Fruit fly (Drosophila melanogaster): ENCODE results near the gene Brr2.

Gene Brr2

DNA sequence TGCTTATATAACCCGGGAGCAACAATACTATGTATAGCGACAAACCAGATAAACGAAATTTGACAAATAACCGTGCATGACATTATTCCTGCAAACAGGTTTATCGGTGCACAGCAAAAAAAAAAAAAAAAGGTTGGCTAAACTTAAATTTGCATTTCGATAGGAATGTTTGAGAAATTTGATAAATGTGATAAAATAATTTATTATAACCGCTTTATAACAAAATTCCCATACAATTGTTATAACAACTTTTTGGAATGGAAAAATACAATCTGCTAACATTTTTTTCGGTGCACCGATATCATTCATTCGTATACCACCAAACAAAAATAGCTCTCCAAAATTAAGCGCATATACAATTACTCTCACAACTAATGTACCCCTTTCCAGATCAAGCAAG, 9.9 kb upstream of the Brr2 start (continued):
- peak; percentile 31 for TF ChIP-seq Hr3 (GFP tag; optimal IDR thresholded peaks at IDR 0.05)
- TF ChIP-seq CG14710 (tag; optimal IDR thresholded peaks at IDR 0.05): peak; percentile 7
- no peak for TF ChIP-seq NC2β (GFP tag; optimal IDR thresholded peaks at IDR 0.05)
- TF ChIP-seq peb (GFP tag; IDR thresholded peaks at IDR 0.05): no peak
- peak; percentile 75 for TF ChIP-seq CG7839 (tag; optimal IDR thresholded peaks at IDR 0.05)
- TF ChIP-seq CG10565 (GFP tag; optimal IDR thresholded peaks at IDR 0.05): no peak
- TF ChIP-seq otp (GFP tag; IDR thresholded peaks at IDR 0.05): no peak
- TF ChIP-seq CG14014 (GFP tag; IDR thresholded peaks at IDR 0.05): no peak
- no peak for TF ChIP-seq YL-1 (GFP tag; optimal IDR thresholded peaks at IDR 0.05)
- TF ChIP-seq Sox100B (GFP tag; optimal IDR thresholded peaks at IDR 0.05): no peak
- TF ChIP-seq HLH3B (GFP tag; IDR thresholded peaks at IDR 0.05): peak; percentile 52; the same call in 1 of the 2 replicates
- no peak for TF ChIP-seq cg (GFP tag; optimal IDR thresholded peaks at IDR 0.05)
- no peak for TF ChIP-seq fru (optimal IDR thresholded peaks at IDR 0.05)
- peak; percentile 63; the same call in 2 of the 3 replicates for TF ChIP-seq CG11093 (GFP tag; IDR thresholded peaks at IDR 0.05)
- no peak for TF ChIP-seq Usf (GFP tag; optimal IDR thresholded peaks at IDR 0.05)
- peak; percentile 37 for TF ChIP-seq CG12391 (tag; optimal IDR thresholded peaks at IDR 0.05)
- TF ChIP-seq CG17361 (GFP tag; IDR thresholded peaks at IDR 0.05): peak; percentile 52; the same call in 2 of the 3 replicates
- peak; percentile 51 for TF ChIP-seq Abd-B (GFP tag; optimal IDR thresholded peaks at IDR 0.05)
- TF ChIP-seq gce (GFP tag; IDR thresholded peaks at IDR 0.05): peak; percentile 54; the same call in 2 of the 3 replicates
- no peak for TF ChIP-seq CG8478 (optimal IDR thresholded peaks at IDR 0.05)
- no peak for TF ChIP-seq CG5180 (GFP tag; optimal IDR thresholded peaks at IDR 0.05)
- TF ChIP-seq onecut (GFP tag; IDR thresholded peaks at IDR 0.05): 0 out of 2 replicates have a peak, but pooled peaks have one; percentile 8
- no peak for TF ChIP-seq Oaz (GFP tag; IDR thresholded peaks at IDR 0.05)
- TF ChIP-seq CG42726 (GFP tag; IDR thresholded peaks at IDR 0.05; ENCODE audit: partially characterized antibody): no peak
- TF ChIP-seq CG18262 (tag; optimal IDR thresholded peaks at IDR 0.05): peak; percentile 66
- TF ChIP-seq org-1 (GFP tag; optimal IDR thresholded peaks at IDR 0.05): no peak
- peak; percentile 10; the same call in 1 of the 2 replicates for TF ChIP-seq CG11696 (GFP tag; IDR thresholded peaks at IDR 0.05)
- TF ChIP-seq sisA (GFP tag; IDR thresholded peaks at IDR 0.05): peak; percentile 42
- no peak for TF ChIP-seq CG10274 (GFP tag; optimal IDR thresholded peaks at IDR 0.05)
- no peak for TF ChIP-seq pros (GFP tag; optimal IDR thresholded peaks at IDR 0.05)
- peak; percentile 21 for TF ChIP-seq mam (GFP tag; optimal IDR thresholded peaks at IDR 0.05)
- no peak for TF ChIP-seq Lim3 (GFP tag; IDR thresholded peaks at IDR 0.05)
- no peak for TF ChIP-seq CG4617 (GFP tag; optimal IDR thresholded peaks at IDR 0.05; ENCODE audit: borderline replicate concordance)
- peak; percentile 40; the same call in 1 of the 3 replicates for TF ChIP-seq B-H1 (GFP tag; IDR thresholded peaks at IDR 0.05)
- TF ChIP-seq salm (tag; optimal IDR thresholded peaks at IDR 0.05): no peak
- TF ChIP-seq tgo (GFP tag; IDR thresholded peaks at IDR 0.05): peak; percentile 77
- no peak for TF ChIP-seq Hand (GFP tag; optimal IDR thresholded peaks at IDR 0.05)
- TF ChIP-seq lbe (GFP tag; optimal IDR thresholded peaks at IDR 0.05): peak; percentile 81
- TF ChIP-seq CG18619 (GFP tag; optimal IDR thresholded peaks at IDR 0.05): no peak
- no peak for TF ChIP-seq Dfd (GFP tag; optimal IDR thresholded peaks at IDR 0.05)
- TF ChIP-seq fd102C (GFP tag; optimal IDR thresholded peaks at IDR 0.05): no peak
- 0 out of 2 replicates have a peak, but pooled peaks have one; percentile 31 for TF ChIP-seq Taf1 (GFP tag; IDR thresholded peaks at IDR 0.05)
- peak; percentile 58 for TF ChIP-seq slbo (GFP tag; IDR thresholded peaks at IDR 0.05)
- TF ChIP-seq Blimp-1 (GFP tag; optimal IDR thresholded peaks at IDR 0.05): no peak
- peak; percentile 62 for TF ChIP-seq CG7372 (GFP tag; IDR thresholded peaks at IDR 0.05)
- TF ChIP-seq CG7786 (GFP tag; optimal IDR thresholded peaks at IDR 0.05): no peak
- TF ChIP-seq Ada2b (GFP tag; IDR thresholded peaks at IDR 0.05): peak; percentile 66
- TF ChIP-seq aop (GFP tag; IDR thresholded peaks at IDR 0.05): no peak
- TF ChIP-seq pan (optimal IDR thresholded peaks at IDR 0.05): no peak
- TF ChIP-seq pan (GFP tag; optimal IDR thresholded peaks at IDR 0.05 in 1 of 2, IDR thresholded peaks at IDR 0.05 in 1 of 2): peak in 1 of 2 experiments; percentile 84
- TF ChIP-seq yki (optimal IDR thresholded peaks at IDR 0.05): no peak
- no peak for TF ChIP-seq sr (GFP tag; IDR thresholded peaks at IDR 0.05)
- peak; percentile 49 for TF ChIP-seq CG1233 (GFP tag; optimal IDR thresholded peaks at IDR 0.05)
